Worm (Caenorhabditis elegans) whole organism, L4 larva: ENCODE results near the gene Y75B8A.33.

Source experiments
- F10B5.3 ChIP-seq: sonication (generic microtip); optimal IDR thresholded peaks from 2 replicates; lab custom pipeline; 2016; ENCODE audit warnings: mild to moderate bottlenecking, missing genetic modification characterization, missing compliant biosample characterization
- F44E2.7 ChIP-seq: fragments of 200-800 bp; sonication (Bioruptor generic); IDR thresholded peaks from 2 replicates; pipeline ENCODE4 v2.1.2; 2022; ENCODE audit warnings: missing genetic modification characterization, missing compliant biosample characterization
- F49E8.2 ChIP-seq: sonication (generic microtip); optimal IDR thresholded peaks from 2 replicates; lab custom pipeline; 2016; ENCODE audit warnings: missing compliant biosample characterization, mild to moderate bottlenecking, missing genetic modification characterization, borderline replicate concordance
- T26A8.4 ChIP-seq: fragments of 200-800 bp; sonication (Bioruptor generic); IDR thresholded peaks from 2 replicates; pipeline ENCODE4 v1.3.6; 2022; ENCODE audit warnings: missing genetic modification characterization, missing compliant biosample characterization
- Y75B8A.6 ChIP-seq: fragments of 200-800 bp; sonication (Bioruptor generic); IDR thresholded peaks from 2 replicates; pipeline ENCODE4 v1.3.6; 2022; ENCODE audit warnings: missing genetic modification reagents, missing genetic modification characterization, missing compliant biosample characterization
- aha-1 ChIP-seq: fragments of 150-350 bp; peaks from one replicate; lab custom pipeline; 2014; ENCODE audit warnings: missing biosample characterization, missing genetic modification characterization
- aly-2 ChIP-seq: sonication (generic microtip); optimal IDR thresholded peaks from 2 replicates; lab custom pipeline; 2018; ENCODE audit warnings: missing biosample characterization, missing genetic modification characterization
- ama-1 ChIP-seq: fragments of 150-350 bp; optimal IDR thresholded peaks from 2 replicates; lab custom pipeline; 2014; ENCODE audit warnings: inconsistent platforms, mixed read lengths
- attf-4 ChIP-seq: sonication (generic microtip); optimal IDR thresholded peaks from 3 replicates; lab custom pipeline; 2017; ENCODE audit warnings: missing biosample characterization, missing genetic modification characterization
- ceh-62 ChIP-seq: sonication (generic microtip); optimal IDR thresholded peaks from 2 replicates; lab custom pipeline; 2017; ENCODE audit warnings: missing biosample characterization, missing genetic modification characterization
- ces-1 ChIP-seq: fragments of 150-350 bp; sonication (generic microtip); optimal IDR thresholded peaks from 4 replicates; lab custom pipeline; 2014; ENCODE audit warnings: missing biosample characterization, missing genetic modification reagents, missing genetic modification characterization
- ctbp-1 ChIP-seq: fragments of 200-800 bp; sonication (Bioruptor generic); IDR thresholded peaks from 2 replicates; pipeline ENCODE4 v1.3.6; 2022; ENCODE audit warnings: missing genetic modification reagents, missing genetic modification characterization, missing compliant biosample characterization
- dmd-6 ChIP-seq: fragments of 200-800 bp; sonication (Bioruptor generic); IDR thresholded peaks from 2 replicates; pipeline ENCODE4 v1.3.6; 2022; ENCODE audit warnings: missing genetic modification reagents, missing genetic modification characterization, missing compliant biosample characterization
- dmd-8 ChIP-seq: fragments of 200-800 bp; sonication (Bioruptor generic); IDR thresholded peaks from 2 replicates; pipeline ENCODE4 v1.3.6; 2022; ENCODE audit warnings: missing genetic modification characterization, missing compliant biosample characterization
- dmd-9 ChIP-seq: fragments of 200-800 bp; sonication (Bioruptor generic); IDR thresholded peaks from 2 replicates; pipeline ENCODE4 v1.3.6; 2022; ENCODE audit warnings: missing genetic modification reagents, missing genetic modification characterization, missing compliant biosample characterization
- dpl-1 ChIP-seq: fragments of 150-350 bp; optimal IDR thresholded peaks from 2 replicates; lab custom pipeline; 2014; ENCODE audit warnings: missing biosample characterization, missing genetic modification reagents, missing genetic modification characterization
- dve-1 ChIP-seq: sonication (generic microtip); optimal IDR thresholded peaks from 2 replicates; lab custom pipeline; 2017; ENCODE audit warnings: antibody characterized with exemption, mild to moderate bottlenecking, missing genetic modification characterization, missing compliant biosample characterization; ENCODE audit not compliant: insufficient read depth
- gei-8 ChIP-seq: fragments of 200-800 bp; sonication (Bioruptor generic); optimal IDR thresholded peaks from 2 replicates; lab custom pipeline; 2018; ENCODE audit warnings: mild to moderate bottlenecking, missing genetic modification characterization, missing compliant biosample characterization
- hif-1 ChIP-seq, 2 experiments: sonication (generic microtip); optimal IDR thresholded peaks; 2 replicates each; lab custom pipeline; 2016 to 2017; ENCODE audit warnings: missing compliant biosample characterization in 2 of 2, missing genetic modification characterization in 2 of 2, missing genetic modification reagents in 2 of 2, missing genotype in 2 of 2, mild to moderate bottlenecking in 1 of 2
- hlh-30 ChIP-seq: sonication (generic microtip); optimal IDR thresholded peaks from 2 replicates; lab custom pipeline; 2017; ENCODE audit warnings: antibody characterized with exemption, mild to moderate bottlenecking, missing genetic modification characterization, missing compliant biosample characterization; ENCODE audit not compliant: insufficient read depth
- hmg-1.1 ChIP-seq: fragments of 200-800 bp; sonication (Bioruptor generic); IDR thresholded peaks from 2 replicates; pipeline ENCODE4 v1.3.6; 2022; ENCODE audit warnings: missing genetic modification reagents, missing genetic modification characterization, missing compliant biosample characterization
- lim-7 ChIP-seq: fragments of 200-800 bp; sonication (Bioruptor generic); IDR thresholded peaks from 2 replicates; pipeline ENCODE4 v1.3.6; 2022; ENCODE audit warnings: missing genetic modification characterization, missing compliant biosample characterization
- lin-13 ChIP-seq: fragments of 150-350 bp; optimal IDR thresholded peaks from 2 replicates; lab custom pipeline; 2014; ENCODE audit warnings: missing biosample characterization, missing genetic modification reagents, missing genetic modification characterization
- lin-29 ChIP-seq: fragments of 200-800 bp; sonication (Bioruptor generic); IDR thresholded peaks from 2 replicates; pipeline ENCODE4 v1.3.6; 2022; ENCODE audit warnings: missing genetic modification reagents, missing genetic modification characterization, missing compliant biosample characterization
- lin-38 ChIP-seq: fragments of 200-800 bp; sonication (Bioruptor generic); IDR thresholded peaks from 2 replicates; pipeline ENCODE4 v1.3.6; 2022; ENCODE audit warnings: missing genetic modification reagents, missing genetic modification characterization, missing compliant biosample characterization
- madf-9 ChIP-seq: fragments of 200-800 bp; sonication (Bioruptor generic); conservative IDR thresholded peaks from 2 replicates; pipeline ENCODE4 v1.3.6; 2022; ENCODE audit warnings: missing genetic modification reagents, missing genetic modification characterization, missing compliant biosample characterization
- mdl-1 ChIP-seq, 2 experiments: fragments of 150-350 bp in 1 of 2; sonication (generic microtip) in 1 of 2; optimal IDR thresholded peaks; 2 replicates each; lab custom pipeline; 2014 to 2017; ENCODE audit warnings: missing biosample characterization in 2 of 2, missing genetic modification characterization in 2 of 2
- mdt-29 ChIP-seq: fragments of 200-800 bp; sonication (Bioruptor generic); IDR thresholded peaks from 2 replicates; pipeline ENCODE4 v1.3.6; 2022; ENCODE audit warnings: missing genetic modification reagents, missing genetic modification characterization, missing compliant biosample characterization
- mes-2 ChIP-seq: sonication (generic microtip); optimal IDR thresholded peaks from 2 replicates; lab custom pipeline; 2016; ENCODE audit warnings: missing genotype, mild to moderate bottlenecking, missing genetic modification characterization, missing compliant biosample characterization; ENCODE audit not compliant: poor library complexity, severe bottlenecking
- mxl-3 ChIP-seq: fragments of 200-800 bp; sonication (Bioruptor generic); optimal IDR thresholded peaks from 2 replicates; lab custom pipeline; 2018; ENCODE audit warnings: mild to moderate bottlenecking, missing genetic modification characterization, missing compliant biosample characterization
- nhr-111 ChIP-seq: fragments of 200-800 bp; sonication (Bioruptor generic); optimal IDR thresholded peaks from 2 replicates; lab custom pipeline; 2018; ENCODE audit warnings: mild to moderate bottlenecking, missing genetic modification characterization, missing compliant biosample characterization
- nhr-28 ChIP-seq: fragments of 150-350 bp; optimal IDR thresholded peaks from 2 replicates; lab custom pipeline; 2014; ENCODE audit warnings: missing biosample characterization, missing genetic modification characterization
- php-3 ChIP-seq: fragments of 200-800 bp; sonication (Bioruptor generic); IDR thresholded peaks from 2 replicates; pipeline ENCODE4 v1.3.6; 2022; ENCODE audit warnings: missing genetic modification reagents, missing genetic modification characterization, missing compliant biosample characterization
- rbr-2 ChIP-seq: sonication (generic microtip); optimal IDR thresholded peaks from 2 replicates; lab custom pipeline; 2016; ENCODE audit warnings: missing genotype, missing genetic modification characterization, missing compliant biosample characterization
- snpc-1.2 ChIP-seq: fragments of 200-800 bp; sonication (Bioruptor generic); IDR thresholded peaks from 2 replicates; pipeline ENCODE4 v1.3.6; 2022; ENCODE audit warnings: missing genetic modification reagents, missing genetic modification characterization, missing compliant biosample characterization
- unc-39 ChIP-seq: sonication (generic microtip); optimal IDR thresholded peaks from 2 replicates; lab custom pipeline; 2017; ENCODE audit warnings: missing biosample characterization, missing genetic modification characterization
- unc-62 ChIP-seq, 3 experiments: fragments of 150-350 bp in 1 of 3; sonication (generic microtip); optimal IDR thresholded peaks in 2 of 3; peaks in 1 of 3; 1 replicate in 1 of 3; 2 replicates in 2 of 3; lab custom pipeline; 2014 to 2017; ENCODE audit warnings: missing biosample characterization in 3 of 3, missing genetic modification characterization in 3 of 3, missing genetic modification reagents in 3 of 3, missing genotype in 1 of 3
- zfp-3 ChIP-seq: fragments of 200-800 bp; sonication (Bioruptor generic); conservative IDR thresholded peaks from 2 replicates; pipeline ENCODE4 v1.3.6; 2022; ENCODE audit warnings: missing genetic modification reagents, missing genetic modification characterization, missing compliant biosample characterization
- zip-2 ChIP-seq: fragments of 150-350 bp; optimal IDR thresholded peaks from 2 replicates; lab custom pipeline; 2014; ENCODE audit warnings: missing biosample characterization, missing genetic modification characterization

Y75B8A.33 gene

ce11 chrIII:12368462-12369306 is 1.5 kb upstream of the Y75B8A.33 start, which contains the start of gene his-72 (continued):
- TF ChIP-seq hmg-1.1 (GFP tag; lab: Robert Waterston, UW) (peak; percentile 46; the same call in 1 of the 2 replicates), F44E2.7 (GFP tag; lab: Robert Waterston, UW) (no peak), lin-29 (GFP tag; lab: Robert Waterston, UW) (no peak), nhr-28 (tag; lab: Kevin White, UChicago) (no peak), dmd-8 (GFP tag; lab: Robert Waterston, UW) (no peak), dpl-1 (peak; percentile 21), ces-1 (GFP tag; lab: Kevin White, UChicago) (no peak), gei-8 (no peak), zfp-3 (GFP tag; lab: Robert Waterston, UW) (no peak), dve-1 (tag; lab: Kevin White, UChicago) (peak; percentile 52), attf-4 (tag; lab: Kevin White, UChicago) (no peak), lin-38 (GFP tag; lab: Robert Waterston, UW) (peak; percentile 54), hlh-30 (tag; lab: Kevin White, UChicago) (peak; percentile 58), aly-2 (tag; lab: Kevin White, UChicago) (no peak), aha-1 (tag; lab: Kevin White, UChicago) (peak; percentile 81), mdt-29 (0 out of 2 replicates have a peak, but pooled peaks have one; percentile 19), T26A8.4 (GFP tag; lab: Robert Waterston, UW) (peak; percentile 40; the same call in 1 of the 2 replicates), dmd-6 (GFP tag; lab: Robert Waterston, UW) (peak; percentile 44; the same call in 1 of the 2 replicates), lin-13 (peak; percentile 20), snpc-1.2 (0 out of 2 replicates have a peak, but pooled peaks have one; percentile 21), mxl-3 (GFP tag; lab: Kevin White, UChicago) (peak; percentile 40), nhr-111 (no peak), dmd-9 (GFP tag; lab: Robert Waterston, UW) (no peak), mdl-1 (tag; optimal IDR thresholded peaks at IDR 0.05; lab: Kevin White, UChicago) (peak; percentile 5 to 6), php-3 (no peak), F49E8.2 (tag; lab: Kevin White, UChicago) (no peak), ctbp-1 (GFP tag; lab: Robert Waterston, UW) (0 out of 2 replicates have a peak, but pooled peaks have one; percentile 15), unc-39 (tag; lab: Kevin White, UChicago) (no peak), madf-9 (GFP tag; lab: Robert Waterston, UW) (no peak), zip-2 (tag; lab: Kevin White, UChicago) (no peak), Y75B8A.6 (GFP tag; lab: Robert Waterston, UW) (0 out of 2 replicates have a peak, but pooled peaks have one; percentile 5), lim-7 (GFP tag; lab: Robert Waterston, UW) (no peak), hif-1 (tag; optimal IDR thresholded peaks at IDR 0.05; lab: Kevin White, UChicago) (no peak), unc-62 (GFP tag; optimal IDR thresholded peaks at IDR 0.05 in 1 of 2; lab: Kevin White, UChicago) (peak in 1 of 2 experiments; percentile 34), unc-62 (tag; optimal IDR thresholded peaks at IDR 0.05; lab: Kevin White, UChicago) (no peak), F10B5.3 (tag; lab: Kevin White, UChicago) (no peak), rbr-2 (peak; percentile 27), ceh-62 (no peak), mes-2 (tag; lab: Kevin White, UChicago) (peak; percentile 53), ama-1 (peak; percentile 89)
